Worm (Caenorhabditis elegans) whole organism, L2 larva: ENCODE results near the gene ZK418.2.

Source experiments
- ZK546.5 ChIP-seq: sonication (generic microtip); optimal IDR thresholded peaks from 2 replicates; lab custom pipeline; 2017; ENCODE audit warnings: missing biosample characterization, missing genetic modification characterization
- aly-2 ChIP-seq: fragments of 150-350 bp; optimal IDR thresholded peaks from 2 replicates; lab custom pipeline; 2014; ENCODE audit warnings: missing biosample characterization, missing genetic modification characterization
- ama-1 ChIP-seq: fragments of 150-350 bp; optimal IDR thresholded peaks from 2 replicates; lab custom pipeline; 2018; ENCODE audit warnings: inconsistent platforms
- egl-27 ChIP-seq: sonication (generic microtip); optimal IDR thresholded peaks from 3 replicates; lab custom pipeline; 2017; ENCODE audit warnings: missing biosample characterization, missing genetic modification reagents, missing genetic modification characterization
- elt-3 ChIP-seq: sonication (generic microtip); optimal IDR thresholded peaks from 2 replicates; lab custom pipeline; 2017; ENCODE audit warnings: missing biosample characterization, missing genetic modification characterization
- lin-13 ChIP-seq: fragments of 150-350 bp; optimal IDR thresholded peaks from 2 replicates; lab custom pipeline; 2014; ENCODE audit warnings: missing biosample characterization, missing genetic modification reagents, missing genetic modification characterization
- nhr-10 ChIP-seq: sonication (generic microtip); optimal IDR thresholded peaks from 2 replicates; lab custom pipeline; 2017; ENCODE audit warnings: missing biosample characterization, missing genetic modification characterization
- nhr-237 ChIP-seq: fragments of 150-350 bp; optimal IDR thresholded peaks from 2 replicates; lab custom pipeline; 2014; ENCODE audit warnings: missing biosample characterization, missing genetic modification characterization
- nhr-77 ChIP-seq: fragments of 150-350 bp; optimal IDR thresholded peaks from 2 replicates; lab custom pipeline; 2014; ENCODE audit warnings: missing biosample characterization, missing genetic modification characterization
- peb-1 ChIP-seq: fragments of 150-350 bp; optimal IDR thresholded peaks from 2 replicates; lab custom pipeline; 2014; ENCODE audit warnings: missing biosample characterization, missing genetic modification characterization
- unc-55 ChIP-seq: fragments of 150-350 bp; sonication (generic microtip); optimal IDR thresholded peaks from 3 replicates; lab custom pipeline; 2014; ENCODE audit warnings: missing biosample characterization, missing genetic modification reagents, missing genetic modification characterization
- ztf-4 ChIP-seq: fragments of 150-350 bp; optimal IDR thresholded peaks from 2 replicates; lab custom pipeline; 2014; ENCODE audit warnings: missing biosample characterization, missing genetic modification characterization

DNA sequence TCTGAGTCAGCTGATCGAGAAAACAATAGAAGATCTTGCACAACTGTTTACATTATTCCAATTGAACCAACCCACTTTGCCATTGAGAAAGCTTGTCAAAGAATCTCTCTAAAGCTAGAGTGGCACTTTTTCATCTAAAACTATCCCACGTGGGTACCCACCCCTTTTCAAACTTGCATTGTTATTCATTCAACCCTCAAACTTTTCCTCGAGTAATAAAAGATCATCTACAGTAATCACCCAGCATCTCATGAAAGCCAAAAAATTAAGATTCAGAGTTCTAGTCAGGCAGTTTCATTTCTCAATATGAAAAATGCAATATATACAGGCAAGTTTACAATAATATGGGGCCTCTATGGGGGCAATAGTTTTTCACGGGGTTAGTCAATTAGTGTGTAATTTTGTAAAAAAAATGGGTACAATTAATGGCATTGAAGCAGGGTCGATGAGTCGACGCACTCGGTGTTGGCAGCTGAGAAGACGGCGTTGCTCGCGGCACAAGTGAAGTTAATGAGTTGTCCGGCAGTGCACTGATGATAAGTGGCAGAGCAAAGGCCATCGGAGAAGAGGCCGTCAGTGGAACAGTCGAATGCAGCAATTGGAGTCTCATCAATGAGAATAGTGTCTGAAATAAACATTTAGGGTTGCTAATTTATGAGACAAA is 10.8 kb downstream of the ZK418.2 start:
- TF ChIP-seq nhr-237 (no peak), ZK546.5 (tag; lab: Kevin White, UChicago) (no peak), nhr-77 (tag; lab: Kevin White, UChicago) (no peak), unc-55 (no peak), ama-1 (lab: Kevin White, UChicago) (no peak), lin-13 (GFP tag; lab: Kevin White, UChicago) (no peak), nhr-10 (tag; lab: Kevin White, UChicago) (no peak), aly-2 (tag; lab: Kevin White, UChicago) (no peak), egl-27 (tag; lab: Kevin White, UChicago) (no peak), elt-3 (tag; lab: Kevin White, UChicago) (no peak), ztf-4 (tag; lab: Kevin White, UChicago) (no peak), peb-1 (no peak)
